Fruit fly (Drosophila melanogaster) whole organism, embryonic: ENCODE measurements around the gene Ir67a.
A peak's percentile ranks its signal among the peaks of the same experiment; 100 is the strongest.

ENCODE experiments used
- Awh ChIP-seq: fragments of 200-800 bp; sonication (Bioruptor generic); IDR thresholded peaks from 2 replicates; pipeline ENCODE4, ENCODE4 v1.3.6; 2022; ENCODE audit warnings: missing biosample characterization, missing genetic modification characterization
- B-H1 ChIP-seq: fragments of 200-800 bp; sonication (Bioruptor generic); IDR thresholded peaks from 3 replicates; pipeline ENCODE4 v1.3.6; 2022; ENCODE audit warnings: missing biosample characterization, missing genetic modification characterization
- C15 ChIP-seq: fragments of 200-800 bp; sonication (Bioruptor generic); IDR thresholded peaks from 3 replicates; pipeline ENCODE4 v1.3.6; 2022; ENCODE audit warnings: missing biosample characterization, missing genetic modification characterization
- CG11247 ChIP-seq: fragments of 200-800 bp; sonication (Bioruptor generic); IDR thresholded peaks from 2 replicates; pipeline ENCODE4 v1.3.6; 2022; ENCODE audit warnings: missing biosample characterization, missing genetic modification characterization
- CG12744 ChIP-seq: fragments of 200-800 bp; sonication (Bioruptor generic); optimal IDR thresholded peaks from 2 replicates; lab custom pipeline; 2016; ENCODE audit warnings: missing biosample characterization, missing genetic modification characterization
- CG14667 ChIP-seq: fragments of 200-800 bp; sonication (Bioruptor generic); IDR thresholded peaks from 2 replicates; pipeline ENCODE4 v1.3.6; 2022; ENCODE audit warnings: missing biosample characterization, missing genetic modification characterization
- CG14860 ChIP-seq: fragments of 200-800 bp; sonication (Bioruptor generic); IDR thresholded peaks from 3 replicates; pipeline ENCODE4 v1.3.6; 2022; ENCODE audit warnings: missing biosample characterization, missing genetic modification characterization; ENCODE audit not compliant: partially characterized antibody
- CG15269 ChIP-seq: fragments of 200-800 bp; sonication (Bioruptor generic); optimal IDR thresholded peaks from 2 replicates; lab custom pipeline; 2018; ENCODE audit warnings: missing biosample characterization, mild to moderate bottlenecking, missing genetic modification characterization, moderate library complexity
- CG17385 ChIP-seq: fragments of 200-800 bp; sonication (Bioruptor generic); optimal IDR thresholded peaks from 3 replicates; lab custom pipeline; 2018; ENCODE audit warnings: missing biosample characterization, mild to moderate bottlenecking, missing genetic modification characterization
- CG31224 ChIP-seq: fragments of 200-800 bp; sonication (Bioruptor generic); IDR thresholded peaks from 2 replicates; pipeline ENCODE4 v1.3.6; 2022; ENCODE audit warnings: missing biosample characterization, missing genetic modification characterization
- CG32772 ChIP-seq: fragments of 200-800 bp; sonication (Bioruptor generic); IDR thresholded peaks from 2 replicates; pipeline ENCODE4 v1.3.6; 2022; ENCODE audit warnings: missing biosample characterization, missing genetic modification characterization
- CG4707 ChIP-seq: fragments of 200-800 bp; sonication (Bioruptor generic); optimal IDR thresholded peaks from 2 replicates; lab custom pipeline; 2018; ENCODE audit warnings: missing biosample characterization, mild to moderate bottlenecking, missing genetic modification characterization, moderate library complexity
- CG5180 ChIP-seq: fragments of 200-800 bp; sonication (Bioruptor generic); optimal IDR thresholded peaks from 3 replicates; lab custom pipeline; 2017; ENCODE audit warnings: missing biosample characterization, missing genetic modification characterization, mild to moderate bottlenecking, moderate library complexity, missing genetic modification reagents
- CG5245 ChIP-seq: fragments of 200-800 bp; sonication (Bioruptor generic); optimal IDR thresholded peaks from 3 replicates; lab custom pipeline; 2016; ENCODE audit warnings: missing biosample characterization, missing genetic modification characterization
- CG6765 ChIP-seq: fragments of 200-800 bp; sonication (Bioruptor generic); optimal IDR thresholded peaks from 3 replicates; lab custom pipeline; 2017; ENCODE audit warnings: missing biosample characterization, mild to moderate bottlenecking, missing genetic modification characterization
- CG7271 ChIP-seq: fragments of 200-800 bp; sonication (Bioruptor generic); optimal IDR thresholded peaks from 2 replicates; lab custom pipeline; 2018; ENCODE audit warnings: missing biosample characterization, mild to moderate bottlenecking, missing genetic modification characterization, moderate library complexity
- CG8281 ChIP-seq: fragments of 200-800 bp; sonication (Bioruptor generic); optimal IDR thresholded peaks from 2 replicates; lab custom pipeline; 2018; ENCODE audit warnings: missing biosample characterization, mild to moderate bottlenecking, missing genetic modification characterization, moderate library complexity
- CG9437 ChIP-seq: fragments of 200-800 bp; sonication (Bioruptor generic); optimal IDR thresholded peaks from 2 replicates; lab custom pipeline; 2018; ENCODE audit warnings: missing biosample characterization, mild to moderate bottlenecking, missing genetic modification characterization
- Dbx ChIP-seq: fragments of 200-800 bp; sonication (Bioruptor generic); IDR thresholded peaks from 3 replicates; pipeline ENCODE4 v1.3.6; 2022; ENCODE audit warnings: missing biosample characterization, missing genetic modification characterization
- Doc2 ChIP-seq: fragments of 200-800 bp; sonication (Bioruptor generic); IDR thresholded peaks from 2 replicates; pipeline ENCODE4 v1.3.6; 2022; ENCODE audit warnings: missing biosample characterization, missing genetic modification characterization
- E2f2 ChIP-seq: fragments of 200-800 bp; sonication (Bioruptor generic); IDR thresholded peaks from 2 replicates; pipeline ENCODE4 v1.3.6; 2022; ENCODE audit warnings: missing biosample characterization, missing genetic modification characterization
- Hr78 ChIP-seq, 2 experiments: fragments of 200-800 bp in 1 of 2; fragments of >200 bp in 1 of 2; sonication (Bioruptor generic) in 1 of 2; optimal IDR thresholded peaks; 2 replicates each; lab custom pipeline; 2017 to 2019; ENCODE audit warnings: missing biosample characterization in 2 of 2, missing genetic modification characterization in 2 of 2, mild to moderate bottlenecking in 1 of 2, moderate library complexity in 1 of 2
- Jarid2 ChIP-seq: fragments of 200-800 bp; sonication (Bioruptor generic); optimal IDR thresholded peaks from 3 replicates; lab custom pipeline; 2017; ENCODE audit warnings: mild to moderate bottlenecking, missing biosample characterization, missing genetic modification reagents, missing genetic modification characterization
- Lhr ChIP-seq: fragments of 200-800 bp; sonication (Bioruptor generic); optimal IDR thresholded peaks from 3 replicates; lab custom pipeline; 2017; ENCODE audit warnings: mild to moderate bottlenecking, missing biosample characterization, missing genetic modification reagents, missing genetic modification characterization
- Meics ChIP-seq: fragments of 200-800 bp; sonication (Bioruptor generic); optimal IDR thresholded peaks from 2 replicates; lab custom pipeline; 2017; ENCODE audit warnings: missing biosample characterization, mild to moderate bottlenecking, missing genetic modification characterization
- NC2β ChIP-seq: fragments of 200-800 bp; sonication (Bioruptor generic); optimal IDR thresholded peaks from 2 replicates; lab custom pipeline; 2016; ENCODE audit warnings: missing biosample characterization, missing genetic modification characterization
- NK7.1 ChIP-seq: fragments of 200-800 bp; sonication (Bioruptor generic); optimal IDR thresholded peaks from 3 replicates; lab custom pipeline; 2016; ENCODE audit warnings: missing biosample characterization, missing genetic modification characterization
- Opbp ChIP-seq: fragments of 200-800 bp; sonication (Bioruptor generic); IDR thresholded peaks from 3 replicates; pipeline ENCODE4 v1.3.6; 2022; ENCODE audit warnings: missing biosample characterization, missing genetic modification characterization; ENCODE audit not compliant: partially characterized antibody
- Rfx ChIP-seq: fragments of 200-800 bp; sonication (Bioruptor generic); IDR thresholded peaks from 2 replicates; pipeline ENCODE4 v1.3.6; 2022; ENCODE audit warnings: missing biosample characterization, missing genetic modification characterization
- Spps ChIP-seq: fragments of 200-800 bp; sonication (Bioruptor generic); optimal IDR thresholded peaks from 2 replicates; lab custom pipeline; 2018; ENCODE audit warnings: missing biosample characterization, mild to moderate bottlenecking, missing genetic modification characterization
- Sry-β ChIP-seq: fragments of 200-800 bp; sonication (Bioruptor generic); optimal IDR thresholded peaks from 2 replicates; lab custom pipeline; 2018; ENCODE audit warnings: missing biosample characterization, mild to moderate bottlenecking, missing genetic modification characterization, moderate library complexity
- amos ChIP-seq: fragments of 200-800 bp; sonication (Bioruptor generic); IDR thresholded peaks from 2 replicates; pipeline ENCODE4 v1.3.6; 2022; ENCODE audit warnings: missing biosample characterization, missing genetic modification characterization; ENCODE audit not compliant: partially characterized antibody
- chif ChIP-seq, 2 experiments: fragments of 200-800 bp; sonication (Bioruptor generic); optimal IDR thresholded peaks; 3 replicates each; lab custom pipeline; 2016; ENCODE audit warnings: missing biosample characterization in 2 of 2, missing genetic modification characterization in 2 of 2
- dmrt11E ChIP-seq: fragments of 200-800 bp; sonication (Bioruptor generic); optimal IDR thresholded peaks from 3 replicates; lab custom pipeline; 2018; ENCODE audit warnings: missing biosample characterization, mild to moderate bottlenecking, missing genetic modification characterization, moderate library complexity
- dmrt99B ChIP-seq: fragments of 200-800 bp; sonication (Bioruptor generic); optimal IDR thresholded peaks from 2 replicates; lab custom pipeline; 2018; ENCODE audit warnings: missing biosample characterization, mild to moderate bottlenecking, missing genetic modification characterization, moderate library complexity
- ftz-f1 ChIP-seq: fragments of 200-800 bp; sonication (Bioruptor generic); optimal IDR thresholded peaks from 2 replicates; lab custom pipeline; 2016; ENCODE audit warnings: missing biosample characterization, missing genetic modification characterization
- ham ChIP-seq: fragments of 200-800 bp; sonication (Bioruptor generic); IDR thresholded peaks from 2 replicates; pipeline ENCODE4 v1.3.6; 2022; ENCODE audit warnings: missing biosample characterization, missing genetic modification characterization
- kni ChIP-seq: fragments of 200-800 bp; sonication (Bioruptor generic); optimal IDR thresholded peaks from 3 replicates; lab custom pipeline; 2017; ENCODE audit warnings: mild to moderate bottlenecking, missing biosample characterization, missing genetic modification reagents, missing genetic modification characterization
- luna ChIP-seq: fragments of 200-800 bp; sonication (Bioruptor generic); optimal IDR thresholded peaks from 2 replicates; lab custom pipeline; 2016; ENCODE audit warnings: missing biosample characterization, missing genetic modification characterization
- nom ChIP-seq: fragments of 200-800 bp; sonication (Bioruptor generic); optimal IDR thresholded peaks from 2 replicates; lab custom pipeline; 2017; ENCODE audit warnings: missing biosample characterization, missing genetic modification characterization, mild to moderate bottlenecking, moderate library complexity, missing genetic modification reagents
- pho ChIP-seq: fragments of 200-800 bp; sonication (Bioruptor generic); optimal IDR thresholded peaks from 2 replicates; lab custom pipeline; 2016; ENCODE audit warnings: missing biosample characterization, missing genetic modification characterization
- scrt ChIP-seq: fragments of 200-800 bp; sonication (Bioruptor generic); optimal IDR thresholded peaks from 2 replicates; lab custom pipeline; 2018; ENCODE audit warnings: missing biosample characterization, mild to moderate bottlenecking, missing genetic modification characterization, moderate library complexity
- sd ChIP-seq: fragments of 200-800 bp; sonication (Bioruptor generic); optimal IDR thresholded peaks from 3 replicates; lab custom pipeline; 2018; ENCODE audit warnings: missing biosample characterization, mild to moderate bottlenecking, missing genetic modification characterization, moderate library complexity
- seq ChIP-seq: fragments of 200-800 bp; sonication (Bioruptor generic); IDR thresholded peaks from 2 replicates; pipeline ENCODE4 v1.3.6; 2022; ENCODE audit warnings: missing biosample characterization, missing genetic modification characterization
- sug ChIP-seq: fragments of 200-800 bp; optimal IDR thresholded peaks from 2 replicates; lab custom pipeline; 2019; ENCODE audit warnings: missing biosample characterization, mild to moderate bottlenecking, missing genetic modification characterization, moderate library complexity
- tna ChIP-seq: fragments of 200-800 bp; sonication (Bioruptor generic); IDR thresholded peaks from 2 replicates; pipeline ENCODE4 v1.3.6; 2022; ENCODE audit warnings: missing biosample characterization, missing genetic modification characterization; ENCODE audit not compliant: partially characterized antibody
- vnd ChIP-seq: fragments of 200-800 bp; sonication (Bioruptor generic); IDR thresholded peaks from 3 replicates; pipeline ENCODE4 v1.3.6; 2022; ENCODE audit warnings: missing biosample characterization, missing genetic modification characterization; ENCODE audit not compliant: partially characterized antibody
- wdn ChIP-seq: fragments of 200-800 bp; sonication (Bioruptor generic); IDR thresholded peaks from 2 replicates; pipeline ENCODE4 v1.3.6; 2022; ENCODE audit warnings: missing biosample characterization, missing genetic modification characterization
- wor ChIP-seq: fragments of 200-800 bp; sonication (Bioruptor generic); IDR thresholded peaks from 2 replicates; pipeline ENCODE4 v1.3.6; 2022; ENCODE audit warnings: missing biosample characterization, missing genetic modification characterization

Gene Ir67a

DNA sequence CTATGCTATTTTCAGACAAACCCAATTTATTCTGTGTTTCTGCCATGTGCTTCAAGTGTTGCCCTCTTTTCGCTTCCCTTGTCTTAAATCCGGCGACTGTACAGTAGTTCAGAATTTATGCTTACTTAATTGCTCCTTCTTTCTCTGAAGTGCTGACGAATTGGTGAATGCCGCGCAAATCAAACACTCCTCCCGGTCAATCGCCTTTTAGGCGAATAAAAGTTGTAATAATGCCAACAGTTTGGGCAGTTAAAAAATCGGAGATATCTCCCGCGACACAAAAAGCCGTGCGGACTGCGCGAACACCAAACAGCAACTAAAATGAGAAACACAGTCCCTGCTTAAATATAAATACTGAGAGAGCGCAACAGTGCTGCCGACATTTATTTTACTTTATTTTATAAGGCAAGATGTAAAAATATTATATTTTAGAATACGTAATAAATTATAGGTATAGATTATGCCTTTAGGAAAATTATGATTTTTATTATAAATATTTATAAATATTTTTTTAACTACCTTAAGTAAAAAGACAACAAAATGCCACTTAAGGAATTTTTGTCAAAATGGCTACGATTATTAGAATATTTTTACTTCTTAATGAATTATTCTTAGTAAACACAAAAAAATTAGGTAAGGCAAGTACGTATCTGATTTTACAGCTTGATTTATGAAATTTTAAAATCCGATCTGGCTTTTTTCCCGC is 38.6 kb downstream of the Ir67a start, which contains the start of gene path (continued):
- TF ChIP-seq Hr78 (GFP tag; optimal IDR thresholded peaks at IDR 0.05; lab: Kevin White, UChicago) (no peak), CG5245 (no peak), luna (no peak), CG5180 (peak; percentile 19), CG9437 (peak; percentile 11), Jarid2 (GFP tag; lab: Kevin White, UChicago) (peak; percentile 100), ham (GFP tag; lab: Robert Waterston, UW) (no peak), CG12744 (GFP tag; lab: Kevin White, UChicago) (no peak), ftz-f1 (GFP tag; lab: Kevin White, UChicago) (no peak), Spps (tag; lab: Kevin White, UChicago) (peak; percentile 59), CG15269 (tag; lab: Kevin White, UChicago) (peak; percentile 37), amos (GFP tag; lab: Robert Waterston, UW) (no peak; the same call in 1 of the 2 replicates), sug (tag; lab: Kevin White, UChicago) (peak; percentile 9), B-H1 (GFP tag; lab: Robert Waterston, UW) (no peak), NC2β (no peak), CG17385 (GFP tag; lab: Kevin White, UChicago) (peak; percentile 11), dmrt99B (tag; lab: Kevin White, UChicago) (peak; percentile 64), NK7.1 (GFP tag; lab: Kevin White, UChicago) (no peak), tna (GFP tag; lab: Robert Waterston, UW) (peak; percentile 8; the same call in 1 of the 2 replicates), CG4707 (no peak), CG32772 (no peak), CG14667 (no peak), vnd (GFP tag; lab: Robert Waterston, UW) (no peak), Doc2 (no peak), CG31224 (GFP tag; lab: Robert Waterston, UW) (no peak), Sry-β (peak; percentile 94), scrt (peak; percentile 45), CG11247 (GFP tag; lab: Robert Waterston, UW) (no peak), Dbx (GFP tag; lab: Robert Waterston, UW) (peak; percentile 58; the same call in 1 of the 3 replicates), chif (GFP tag; optimal IDR thresholded peaks at IDR 0.05; lab: Kevin White, UChicago) (no peak), wdn (GFP tag; lab: Robert Waterston, UW) (no peak), CG8281 (tag; lab: Kevin White, UChicago) (no peak), C15 (GFP tag; lab: Robert Waterston, UW) (no peak), CG7271 (tag; lab: Kevin White, UChicago) (no peak), pho (GFP tag; lab: Kevin White, UChicago) (no peak), dmrt11E (tag; lab: Kevin White, UChicago) (peak; percentile 50), Opbp (GFP tag; lab: Robert Waterston, UW) (no peak), Lhr (GFP tag; lab: Kevin White, UChicago) (no peak), E2f2 (GFP tag; lab: Robert Waterston, UW) (no peak), sd (tag; lab: Kevin White, UChicago) (peak; percentile 1), nom (GFP tag; lab: Kevin White, UChicago) (peak; percentile 19), CG6765 (GFP tag; lab: Kevin White, UChicago) (peak; percentile 52), kni (peak; percentile 29), Rfx (GFP tag; lab: Robert Waterston, UW) (peak; percentile 29; the same call in 1 of the 2 replicates), seq (GFP tag; lab: Robert Waterston, UW) (no peak; the same call in 1 of the 2 replicates), Meics (GFP tag; lab: Kevin White, UChicago) (peak; percentile 66), wor (GFP tag; lab: Robert Waterston, UW) (no peak), CG14860 (GFP tag; lab: Robert Waterston, UW) (no peak), Awh (GFP tag; lab: Robert Waterston, UW) (peak; percentile 10; the same call in 1 of the 2 replicates)
